Fruit fly (Drosophila melanogaster) whole organism, adult: ENCODE data around the gene CG7071.

Source experiments
- CG11617 ChIP-seq: fragments of 200-800 bp; sonication (Bioruptor generic); optimal IDR thresholded peaks from 2 replicates; lab custom pipeline; 2017; ENCODE audit warnings: mild to moderate bottlenecking, missing biosample characterization, missing genetic modification reagents, missing genetic modification characterization
- CG12768 ChIP-seq: fragments of 200-800 bp; sonication (Bioruptor generic); optimal IDR thresholded peaks from 2 replicates; lab custom pipeline; 2017; ENCODE audit warnings: missing biosample characterization, missing genetic modification characterization, mild to moderate bottlenecking, moderate library complexity, missing genetic modification reagents
- CG14711 ChIP-seq: fragments of 200-800 bp; sonication (Bioruptor generic); optimal IDR thresholded peaks from 2 replicates; lab custom pipeline; 2018; ENCODE audit warnings: missing biosample characterization, mild to moderate bottlenecking, missing genetic modification characterization, moderate library complexity
- CG1620 ChIP-seq: fragments of 200-800 bp; sonication (Bioruptor generic); optimal IDR thresholded peaks from 2 replicates; lab custom pipeline; 2016; ENCODE audit warnings: missing biosample characterization, missing genetic modification characterization
- CG33017 ChIP-seq: fragments of 200-800 bp; sonication (Bioruptor generic); optimal IDR thresholded peaks from 2 replicates; lab custom pipeline; 2018; ENCODE audit warnings: missing biosample characterization, mild to moderate bottlenecking, missing genetic modification characterization, moderate library complexity
- CG5204 ChIP-seq: fragments of 200-800 bp; sonication (Bioruptor generic); optimal IDR thresholded peaks from 2 replicates; lab custom pipeline; 2016; ENCODE audit warnings: missing biosample characterization, missing genetic modification characterization
- CG7045 ChIP-seq: fragments of 200-800 bp; sonication (Bioruptor generic); optimal IDR thresholded peaks from 2 replicates; lab custom pipeline; 2017; ENCODE audit warnings: missing biosample characterization, mild to moderate bottlenecking, missing genetic modification characterization
- CG7101 ChIP-seq: fragments of 200-800 bp; sonication (Bioruptor generic); optimal IDR thresholded peaks from 2 replicates; lab custom pipeline; 2018; ENCODE audit warnings: missing biosample characterization, mild to moderate bottlenecking, missing genetic modification characterization, moderate library complexity
- Clk ChIP-seq: fragments of 200-800 bp; sonication (Bioruptor generic); optimal IDR thresholded peaks from 2 replicates; lab custom pipeline; 2017; ENCODE audit warnings: missing biosample characterization, missing genetic modification characterization
- Crg-1 ChIP-seq: fragments of 200-800 bp; sonication (Bioruptor generic); optimal IDR thresholded peaks from 2 replicates; lab custom pipeline; 2016; ENCODE audit warnings: missing biosample characterization, missing genetic modification characterization
- Hr96 ChIP-seq: fragments of 200-800 bp; sonication (Bioruptor generic); optimal IDR thresholded peaks from 2 replicates; lab custom pipeline; 2016; ENCODE audit warnings: missing biosample characterization, missing genetic modification characterization
- Mnt ChIP-seq: fragments of 200-800 bp; sonication (Bioruptor generic); optimal IDR thresholded peaks from 2 replicates; lab custom pipeline; 2016; ENCODE audit warnings: missing biosample characterization, mild to moderate bottlenecking, missing genetic modification characterization
- bab1 ChIP-seq: fragments of 200-800 bp; sonication (Bioruptor generic); optimal IDR thresholded peaks from 3 replicates; lab custom pipeline; 2019; ENCODE audit warnings: missing biosample characterization, mild to moderate bottlenecking, missing genetic modification characterization, moderate library complexity
- cic ChIP-seq: fragments of 200-800 bp; sonication (Bioruptor generic); optimal IDR thresholded peaks from 2 replicates; lab custom pipeline; 2017; ENCODE audit warnings: missing biosample characterization, mild to moderate bottlenecking, missing genetic modification characterization, moderate library complexity
- cnc ChIP-seq, 2 experiments: fragments of >200 bp; optimal IDR thresholded peaks; 2 replicates each; lab custom pipeline; 2017
- kay ChIP-seq: fragments of 200-800 bp; sonication (Bioruptor generic); peaks from one replicate; lab custom pipeline; 2016; ENCODE audit warnings: missing biosample characterization, missing genetic modification characterization, borderline replicate concordance
- ovo ChIP-seq: fragments of 200-800 bp; sonication (Bioruptor generic); optimal IDR thresholded peaks from 2 replicates; lab custom pipeline; 2016; ENCODE audit warnings: missing biosample characterization, missing genetic modification characterization
- pad ChIP-seq: fragments of 200-800 bp; sonication (Bioruptor generic); optimal IDR thresholded peaks from 3 replicates; lab custom pipeline; 2017; ENCODE audit warnings: missing biosample characterization, missing genetic modification characterization, mild to moderate bottlenecking, moderate library complexity, missing genetic modification reagents
- tj ChIP-seq: fragments of 200-800 bp; sonication (Bioruptor generic); optimal IDR thresholded peaks from 3 replicates; lab custom pipeline; 2017; ENCODE audit warnings: missing biosample characterization, mild to moderate bottlenecking, missing genetic modification characterization, moderate library complexity
- toe ChIP-seq: fragments of 200-800 bp; sonication (Bioruptor generic); optimal IDR thresholded peaks from 2 replicates; lab custom pipeline; 2016; ENCODE audit warnings: missing biosample characterization, missing genetic modification characterization

Gene CG7071

DNA sequence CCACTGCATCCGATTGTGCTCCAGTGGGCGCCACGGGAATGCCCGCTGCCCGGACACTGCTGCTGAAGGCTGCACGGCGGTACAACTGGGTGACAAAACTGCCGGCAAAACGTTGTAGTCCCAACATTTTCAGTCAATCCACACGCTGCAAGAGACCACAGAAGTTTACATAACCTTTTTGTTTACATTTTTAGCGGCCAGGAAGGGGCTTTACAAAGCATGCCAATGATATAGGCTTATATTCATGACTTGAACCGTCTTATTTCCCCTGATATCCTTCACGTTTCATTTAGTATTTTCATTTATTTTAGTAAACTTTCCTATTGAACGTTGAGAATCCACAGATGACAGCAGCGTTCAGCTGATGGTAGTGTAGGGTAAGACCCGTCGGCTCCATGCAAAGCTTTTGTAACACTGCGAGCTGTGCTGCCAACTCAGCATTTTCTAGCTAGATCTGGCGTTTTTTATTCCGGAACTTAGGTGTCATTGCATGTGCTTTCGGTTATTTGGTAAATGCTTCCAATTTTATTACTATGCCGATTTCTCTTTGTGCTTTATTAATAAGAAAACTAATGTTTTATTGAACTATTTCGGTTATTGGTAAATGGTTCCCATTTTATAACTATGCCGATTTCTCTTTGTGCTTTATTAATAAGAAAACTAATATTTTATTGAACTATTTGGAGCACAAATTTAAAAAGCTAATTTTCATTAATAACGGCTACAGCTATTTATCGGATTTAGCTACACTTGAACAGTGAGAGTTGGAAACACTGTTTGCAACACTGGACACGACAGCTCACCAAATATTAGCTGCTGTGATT is 48.3 kb downstream of the CG7071 start, which contains the start of the genes CG13850 and lqfR:
Gene CG13850 (minus strand): TSS at position 379 of the 824 bp plus-strand sequence.
Gene lqfR (plus strand): TSS at position 765 of the 824 bp plus-strand sequence.
- TF ChIP-seq bab1 (peak; percentile 25), Mnt (peak; percentile 77), Hr96 (peak; percentile 84), CG14711 (tag; lab: Kevin White, UChicago) (peak; percentile 65), CG7101 (tag; lab: Kevin White, UChicago) (peak; percentile 81), CG33017 (tag; lab: Kevin White, UChicago) (peak; percentile 61), CG11617 (peak; percentile 84), Crg-1 (GFP tag; lab: Kevin White, UChicago) (peak; percentile 89), ovo (GFP tag; lab: Kevin White, UChicago) (peak; percentile 80), CG1620 (GFP tag; lab: Kevin White, UChicago) (peak; percentile 88), pad (peak; percentile 87), tj (GFP tag; lab: Kevin White, UChicago) (peak; percentile 57), Clk (GFP tag; lab: Kevin White, UChicago) (peak; percentile 73), CG7045 (GFP tag; lab: Kevin White, UChicago) (peak; percentile 69), kay (GFP tag; lab: Kevin White, UChicago) (peak; percentile 95), CG12768 (peak; percentile 88), cic (peak; percentile 49), toe (GFP tag; lab: Kevin White, UChicago) (peak; percentile 92), cnc (optimal IDR thresholded peaks at IDR 0.05; lab: Kevin White, UChicago) (no peak), CG5204 (GFP tag; lab: Kevin White, UChicago) (peak; percentile 85)

DNA sequence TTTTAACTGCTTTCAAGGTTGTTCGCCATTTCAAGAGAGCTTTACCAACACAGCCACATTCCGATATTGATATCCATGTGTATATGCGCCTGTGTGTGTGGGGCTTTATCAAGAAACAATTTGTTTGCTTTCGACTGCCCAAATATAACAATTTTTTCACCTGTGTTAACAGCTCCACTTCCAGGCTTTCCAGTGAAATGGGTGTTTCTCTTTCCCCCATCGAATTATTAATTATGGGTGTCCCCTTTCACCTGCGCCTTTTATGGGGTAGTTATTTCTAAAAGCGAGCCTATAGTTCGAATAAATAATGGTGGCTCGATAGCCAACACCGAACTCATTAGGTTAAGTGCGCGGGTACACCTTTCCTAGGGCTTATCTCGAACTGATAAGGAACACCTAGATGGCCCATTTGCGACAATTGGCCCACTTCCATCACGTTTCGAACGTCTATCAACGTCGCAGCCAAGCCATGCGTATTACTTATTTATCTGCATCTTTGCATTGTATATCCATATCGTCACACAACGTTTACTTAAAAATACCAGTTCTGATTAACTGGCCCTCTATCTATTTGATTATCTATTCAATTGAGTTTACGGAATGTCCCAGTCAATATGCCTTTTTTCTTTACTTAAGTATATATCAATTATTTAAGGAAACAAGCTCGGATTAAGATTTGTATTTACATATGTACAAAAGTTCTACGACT is 49.6 kb downstream of the CG7071 start:
- no peak for TF ChIP-seq CG1620 (GFP tag; lab: Kevin White, UChicago)
- no peak for TF ChIP-seq toe (GFP tag; lab: Kevin White, UChicago)
- peak; percentile 14 for TF ChIP-seq kay (GFP tag; lab: Kevin White, UChicago)
- TF ChIP-seq cic: peak; percentile 55
- peak; percentile 7 for TF ChIP-seq CG12768
- peak; percentile 20 for TF ChIP-seq Mnt
- TF ChIP-seq Hr96: peak; percentile 12
